Worm (Caenorhabditis elegans) whole organism, young adult: Measurements from ENCODE around the gene K02A2.1.
"Not testable (repeated sequence)": the region's sequence is repeated elsewhere in the genome, so short reads cannot be mapped to it uniquely, and the experiment has no call there.

ENCODE experiments used
- D2030.7 ChIP-seq: fragments of 200-800 bp; sonication (Bioruptor generic); IDR thresholded peaks from 2 replicates; pipeline ENCODE4 v1.3.6; 2022; ENCODE audit warnings: missing genetic modification reagents, missing genetic modification characterization, missing compliant biosample characterization
- F55B11.4 ChIP-seq: sonication (generic microtip); optimal IDR thresholded peaks from 2 replicates; lab custom pipeline; 2016; ENCODE audit warnings: missing compliant biosample characterization, missing genetic modification characterization, borderline replicate concordance; ENCODE audit not compliant: insufficient read depth
- Y53G8AR.9 ChIP-seq: fragments of 200-800 bp; sonication (Bioruptor generic); conservative IDR thresholded peaks from 2 replicates; pipeline ENCODE4 v1.3.6; 2022; ENCODE audit warnings: missing genetic modification reagents, missing genetic modification characterization, missing compliant biosample characterization
- ama-1 ChIP-seq, 3 experiments: fragments of 150-350 bp in 1 of 3; sonication (generic microtip) in 2 of 3; optimal IDR thresholded peaks; 2 replicates each; lab custom pipeline; 2014 to 2018; ENCODE audit warnings: missing biosample characterization in 2 of 3, missing genetic modification characterization in 2 of 3, missing genetic modification reagents in 2 of 3
- ceh-79 ChIP-seq: sonication (generic microtip); optimal IDR thresholded peaks from 2 replicates; lab custom pipeline; 2017; ENCODE audit warnings: mild to moderate bottlenecking, missing genetic modification characterization, missing compliant biosample characterization
- die-1 ChIP-seq: sonication (generic microtip); optimal IDR thresholded peaks from 2 replicates; lab custom pipeline; 2016; ENCODE audit warnings: missing genotype, mild to moderate bottlenecking, missing genetic modification characterization, missing compliant biosample characterization
- hmg-1.2 ChIP-seq: fragments of 200-800 bp; sonication (Bioruptor generic); IDR thresholded peaks from 2 replicates; pipeline ENCODE4 v1.3.6; 2022; ENCODE audit warnings: missing genetic modification reagents, missing genetic modification characterization, missing compliant biosample characterization
- hmg-20 ChIP-seq: fragments of 200-800 bp; sonication (Bioruptor generic); IDR thresholded peaks from 2 replicates; pipeline ENCODE4 v1.3.6; 2022; ENCODE audit warnings: missing genetic modification reagents, missing genetic modification characterization, missing compliant biosample characterization
- nhr-80 ChIP-seq: sonication (generic microtip); optimal IDR thresholded peaks from 2 replicates; lab custom pipeline; 2016; ENCODE audit warnings: missing genetic modification characterization, missing compliant biosample characterization
- nhr-90 ChIP-seq: sonication (generic microtip); optimal IDR thresholded peaks from 2 replicates; lab custom pipeline; 2016; ENCODE audit warnings: missing genotype, mild to moderate bottlenecking, missing genetic modification characterization, missing compliant biosample characterization
- snpc-4 ChIP-seq, 5 experiments: fragments of 150-350 bp in 1 of 5; sonication (generic microtip) in 4 of 5; optimal IDR thresholded peaks; 2 replicates each; lab custom pipeline; 2014 to 2018; ENCODE audit warnings: missing genetic modification characterization in 5 of 5, missing biosample characterization in 3 of 5, antibody characterized with exemption in 2 of 5, mild to moderate bottlenecking in 2 of 5, missing compliant biosample characterization in 2 of 5, missing genotype in 2 of 5, moderate library complexity in 2 of 5, missing genetic modification reagents in 1 of 5

DNA sequence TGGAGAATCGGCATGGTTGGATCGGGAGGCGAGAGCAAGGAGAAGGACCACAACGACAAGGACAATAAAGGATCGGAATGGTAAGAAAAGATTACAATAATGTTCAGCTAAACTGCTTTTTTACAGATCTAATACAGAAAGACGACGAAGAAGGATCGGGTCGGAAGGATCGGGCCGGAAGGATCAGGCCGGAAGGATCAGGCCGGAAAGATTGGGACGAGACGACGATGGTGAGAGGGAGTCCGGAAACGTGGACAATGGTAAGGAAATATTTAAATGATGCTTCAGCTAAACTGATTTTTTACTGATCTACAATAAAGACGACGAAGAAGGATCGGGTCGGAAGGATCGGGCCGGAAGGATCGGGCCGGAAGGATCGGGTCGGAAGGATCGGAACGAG, 11.6 kb downstream of the K02A2.1 start:
- TF ChIP-seq snpc-4 (GFP tag; optimal IDR thresholded peaks at IDR 0.05; lab: Kevin White, UChicago); snpc-4 (tag; optimal IDR thresholded peaks at IDR 0.05; lab: Kevin White, UChicago); ceh-79 (tag; lab: Kevin White, UChicago); nhr-80; Y53G8AR.9; hmg-20; nhr-90 (tag; lab: Kevin White, UChicago); hmg-1.2 (GFP tag; lab: Robert Waterston, UW); F55B11.4 (tag; lab: Kevin White, UChicago); die-1 (tag; lab: Kevin White, UChicago); ama-1 (optimal IDR thresholded peaks at IDR 0.05; lab: Kevin White, UChicago); ama-1 (GFP tag; optimal IDR thresholded peaks at IDR 0.05; lab: Kevin White, UChicago); D2030.7 (GFP tag; lab: Robert Waterston, UW): not testable (repeated sequence)
